Fruit fly (Drosophila melanogaster): ENCODE data around the gene CCT4.

The CCT4 gene

DNA sequence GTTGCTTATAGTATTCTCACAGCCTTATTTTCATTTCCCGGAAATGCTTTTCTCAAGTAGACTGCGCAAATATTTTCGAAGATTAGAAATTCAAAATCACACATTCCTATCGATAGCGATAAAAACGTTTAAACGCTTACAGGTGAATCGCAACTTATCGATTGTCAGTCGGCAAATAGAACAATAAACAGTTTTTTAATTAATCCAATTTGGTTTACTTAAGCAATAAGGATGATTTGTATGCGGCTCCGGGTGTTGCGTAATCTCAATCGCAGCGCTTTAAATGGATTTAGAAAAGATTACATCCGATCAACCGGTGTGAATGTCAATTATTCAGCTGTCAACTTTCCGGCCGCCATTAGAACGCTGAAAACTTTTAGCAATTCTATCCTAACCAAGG, 14.8 kb upstream of the CCT4 start, which contains the start of the genes CG6180 and CG15484 (continued):
- peak; percentile 74 for TF ChIP-seq CG2116 (GFP tag; optimal IDR thresholded peaks at IDR 0.05)
- peak; percentile 58 for TF ChIP-seq Scr (GFP tag; IDR thresholded peaks at IDR 0.05; ENCODE audit: partially characterized antibody)
- TF ChIP-seq CG13296 (GFP tag; optimal IDR thresholded peaks at IDR 0.05), result peak; percentile 6
- no peak for TF ChIP-seq CG3726 (GFP tag; IDR thresholded peaks at IDR 0.05)
- TF ChIP-seq zfh1 (GFP tag; IDR thresholded peaks at IDR 0.05), result 0 out of 3 replicates have a peak, but pooled peaks have one; percentile 28
- TF ChIP-seq dm (GFP tag; optimal IDR thresholded peaks at IDR 0.05), result peak; percentile 7
- peak; percentile 32 for TF ChIP-seq CG14710 (tag; optimal IDR thresholded peaks at IDR 0.05)
- 0 out of 3 replicates have a peak, but pooled peaks have one; percentile 21 for TF ChIP-seq CG14860 (GFP tag; IDR thresholded peaks at IDR 0.05; ENCODE audit: partially characterized antibody)
- TF ChIP-seq Ptx1 (GFP tag; IDR thresholded peaks at IDR 0.05), result no peak
- no peak for TF ChIP-seq Gsc (GFP tag; IDR thresholded peaks at IDR 0.05)
- 0 out of 3 replicates have a peak, but pooled peaks have one; percentile 15 for TF ChIP-seq CG7963 (GFP tag; IDR thresholded peaks at IDR 0.05; ENCODE audit: partially characterized antibody)
- TF ChIP-seq Med (GFP tag), result peak; percentile 83
- TF ChIP-seq ERR (GFP tag; optimal IDR thresholded peaks at IDR 0.05), result no peak
- 0 out of 3 replicates have a peak, but pooled peaks have one; percentile 16 for TF ChIP-seq CG34422 (GFP tag; IDR thresholded peaks at IDR 0.05)
- TF ChIP-seq CG8089 (GFP tag; optimal IDR thresholded peaks at IDR 0.05), result no peak
- peak in 1 of 2 experiments; percentile 69 for TF ChIP-seq Pdp1 (GFP tag; optimal IDR thresholded peaks at IDR 0.05)
- TF ChIP-seq Hr51 (GFP tag; optimal IDR thresholded peaks at IDR 0.05), result no peak
- no peak for TF ChIP-seq gsb (GFP tag; IDR thresholded peaks at IDR 0.05)
- peak; percentile 11 for TF ChIP-seq CG10979 (tag; optimal IDR thresholded peaks at IDR 0.05)
- TF ChIP-seq CG1603 (tag; optimal IDR thresholded peaks at IDR 0.05), result peak; percentile 30
- no peak for TF ChIP-seq tio (GFP tag; optimal IDR thresholded peaks at IDR 0.05)
- TF ChIP-seq CG17802 (tag; optimal IDR thresholded peaks at IDR 0.05), result no peak

DNA sequence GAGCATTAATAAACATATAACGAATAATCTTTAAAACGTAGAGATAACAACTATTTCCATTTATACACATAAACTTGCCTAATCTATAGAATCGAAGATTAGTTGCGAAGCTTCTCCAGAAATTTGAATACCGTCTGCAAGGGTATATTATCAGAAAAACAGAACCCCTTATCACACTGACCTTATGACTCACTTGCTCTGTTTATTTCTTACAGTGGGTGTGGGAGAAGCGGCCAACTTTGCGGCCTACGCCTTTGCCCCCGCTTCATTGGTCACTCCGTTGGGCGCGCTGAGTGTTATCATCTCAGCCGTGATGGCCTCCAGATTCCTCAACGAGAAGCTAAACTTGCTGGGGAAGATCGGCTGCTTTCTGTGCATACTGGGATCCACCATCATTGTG, 12.6 kb upstream of the CCT4 start:
- TF ChIP-seq nom (GFP tag; optimal IDR thresholded peaks at IDR 0.05) (peak; percentile 13), exex (tag; optimal IDR thresholded peaks at IDR 0.05) (peak; percentile 26), mirr (GFP tag; optimal IDR thresholded peaks at IDR 0.05) (peak; percentile 14), row (GFP tag; IDR thresholded peaks at IDR 0.05) (peak; percentile 16; the same call in 1 of the 3 replicates), onecut (GFP tag; IDR thresholded peaks at IDR 0.05) (no peak), CG34376 (GFP tag; optimal IDR thresholded peaks at IDR 0.05) (peak; percentile 12), Hr78 (GFP tag; optimal IDR thresholded peaks at IDR 0.05) (peak in 1 of 2 experiments; percentile 88), GATAe (GFP tag; conservative IDR thresholded peaks at IDR 0.05) (0 out of 2 replicates have a peak, but pooled peaks have one; percentile 9), Dip3 (GFP tag; optimal IDR thresholded peaks at IDR 0.05) (no peak), CG10321 (GFP tag; IDR thresholded peaks at IDR 0.05) (no peak)

DNA sequence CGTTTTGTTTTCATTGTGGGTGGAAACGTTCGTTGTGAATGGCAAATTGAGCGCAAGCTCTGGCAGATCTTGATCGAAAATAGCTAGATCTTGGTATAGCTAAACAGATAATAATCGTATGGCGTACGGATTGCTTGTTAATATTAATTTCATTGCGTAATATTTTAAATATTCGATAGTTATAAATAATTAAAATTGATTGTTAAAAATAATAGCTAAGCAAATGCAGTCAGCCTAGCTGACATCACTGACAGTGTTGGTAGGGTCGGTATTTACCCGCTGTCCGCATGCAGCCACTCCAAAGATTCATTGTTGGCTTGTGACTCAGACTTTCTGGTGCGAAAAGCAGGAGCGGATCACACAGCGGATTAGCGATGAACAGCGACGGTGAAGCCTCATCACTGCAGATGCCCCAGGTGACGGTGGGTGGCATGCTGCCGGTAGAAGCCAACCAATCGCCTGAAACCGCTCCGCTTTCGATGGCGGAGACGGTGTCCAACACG, 11.7 kb upstream of the CCT4 start, which contains the start of the genes CG5776 and spict:
CG5776 (minus strand) TSS at position 34 of the 503 bp plus-strand sequence.
spict (plus strand) TSS at position 308 of the 503 bp plus-strand sequence.
- TF ChIP-seq CG9609 (GFP tag; optimal IDR thresholded peaks at IDR 0.05), result peak; percentile 27
- TF ChIP-seq D19A (tag; optimal IDR thresholded peaks at IDR 0.05), result peak; percentile 45
- peak; percentile 22 for TF ChIP-seq CG12155 (GFP tag; optimal IDR thresholded peaks at IDR 0.05)
- peak; percentile 52 for TF ChIP-seq Max (GFP tag; optimal IDR thresholded peaks at IDR 0.05)
- TF ChIP-seq twi (tag; optimal IDR thresholded peaks at IDR 0.05), result peak; percentile 69
- TF ChIP-seq ATbp (GFP tag; optimal IDR thresholded peaks at IDR 0.05), result peak; percentile 18
- peak; percentile 55 for TF ChIP-seq CrebB (tag; optimal IDR thresholded peaks at IDR 0.05)
- peak; percentile 60 for TF ChIP-seq Scr (GFP tag; IDR thresholded peaks at IDR 0.05; ENCODE audit: partially characterized antibody)
- peak; percentile 39 for TF ChIP-seq CG13624 (GFP tag; optimal IDR thresholded peaks at IDR 0.05)
- TF ChIP-seq lov (optimal IDR thresholded peaks at IDR 0.05), result no peak
- no peak for TF ChIP-seq lov (GFP tag; IDR thresholded peaks at IDR 0.05)
- TF ChIP-seq Antp (GFP tag; optimal IDR thresholded peaks at IDR 0.05), result peak; percentile 7
- peak; percentile 84 for TF ChIP-seq CG32772 (GFP tag; IDR thresholded peaks at IDR 0.05)
- TF ChIP-seq mam (GFP tag; optimal IDR thresholded peaks at IDR 0.05), result no peak
- TF ChIP-seq CG30020 (tag; optimal IDR thresholded peaks at IDR 0.05), result peak; percentile 58
- peak; percentile 83 for TF ChIP-seq CG11456 (GFP tag; IDR thresholded peaks at IDR 0.05)
- TF ChIP-seq nmo (GFP tag; optimal IDR thresholded peaks at IDR 0.05), result peak; percentile 85
- TF ChIP-seq Hr51 (GFP tag; optimal IDR thresholded peaks at IDR 0.05), result peak; percentile 45 to 82

All from whole organism, embryonic.